Fruit fly (Drosophila melanogaster) whole organism, embryonic: Measurements from ENCODE around the gene SPH93.

Experiments
- CG10565 ChIP-seq: fragments of 200-800 bp; sonication (Bioruptor generic); optimal IDR thresholded peaks from 3 replicates; lab custom pipeline; 2016; ENCODE audit warnings: missing biosample characterization, mild to moderate bottlenecking, missing genetic modification characterization
- Dfd ChIP-seq, 2 experiments: fragments of >200 bp; optimal IDR thresholded peaks; 2 replicates each; lab custom pipeline; 2017; ENCODE audit warnings: missing biosample characterization in 2 of 2, missing genetic modification characterization in 2 of 2
- her ChIP-seq: fragments of 200-800 bp; sonication (Bioruptor generic); optimal IDR thresholded peaks from 2 replicates; lab custom pipeline; 2016; ENCODE audit warnings: missing biosample characterization, missing genetic modification characterization

DNA sequence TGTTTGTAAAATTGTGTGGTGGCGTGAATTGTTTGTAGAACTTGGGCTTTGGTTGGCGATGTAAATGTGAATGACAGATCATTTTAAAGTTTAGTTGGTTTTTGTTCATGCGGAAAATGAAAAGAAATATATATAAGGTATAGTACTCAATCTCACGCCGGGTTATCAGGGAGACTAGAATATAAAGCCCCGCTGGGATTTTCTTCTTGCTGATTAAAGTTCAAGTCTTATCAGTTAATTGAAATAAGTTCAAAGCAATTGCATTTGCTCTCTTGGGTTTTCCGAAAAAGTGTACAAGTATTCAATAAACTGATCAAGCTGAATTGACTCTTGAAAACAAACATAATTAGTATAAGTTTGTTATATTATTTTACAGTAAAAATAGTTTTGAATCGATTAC is 30.3 kb downstream of the SPH93 start:
- TF ChIP-seq Dfd (GFP tag; optimal IDR thresholded peaks at IDR 0.05; lab: Kevin White, UChicago) (no peak), her (GFP tag; lab: Kevin White, UChicago) (no peak), CG10565 (GFP tag; lab: Kevin White, UChicago) (no peak)
